Fruit fly (Drosophila melanogaster): ENCODE results near the gene CG1316.

The CG1316 gene

dm6 chr3L:4242428-4242827, 41.2 kb upstream of the CG1316 start, which contains the start of gene pav (continued):
- TF ChIP-seq ase (GFP tag; IDR thresholded peaks at IDR 0.05) (peak; percentile 38; the same call in 1 of the 3 replicates), CG13624 (GFP tag; optimal IDR thresholded peaks at IDR 0.05) (no peak), CG6854 (GFP tag; optimal IDR thresholded peaks at IDR 0.05) (no peak), Doc2 (GFP tag; IDR thresholded peaks at IDR 0.05) (no peak), Dek (tag; optimal IDR thresholded peaks at IDR 0.05) (peak; percentile 35), pros (GFP tag; optimal IDR thresholded peaks at IDR 0.05) (no peak), Pdp1 (GFP tag; optimal IDR thresholded peaks at IDR 0.05) (no peak), trem (tag; optimal IDR thresholded peaks at IDR 0.05) (peak; percentile 61), C15 (GFP tag; IDR thresholded peaks at IDR 0.05) (no peak), pan (optimal IDR thresholded peaks at IDR 0.05) (no peak), pan (GFP tag; optimal IDR thresholded peaks at IDR 0.05 in 1 of 2, IDR thresholded peaks at IDR 0.05 in 1 of 2) (peak in 1 of 2 experiments; percentile 46), gem (tag; optimal IDR thresholded peaks at IDR 0.05) (no peak), Jarid2 (GFP tag; optimal IDR thresholded peaks at IDR 0.05) (no peak), NFAT (GFP tag; IDR thresholded peaks at IDR 0.05) (peak; percentile 19; the same call in 1 of the 2 replicates), unpg (GFP tag; optimal IDR thresholded peaks at IDR 0.05) (no peak), CG14441 (GFP tag; IDR thresholded peaks at IDR 0.05) (peak; percentile 55), Vsx1 (GFP tag; optimal IDR thresholded peaks at IDR 0.05) (no peak), CG10209 (GFP tag; optimal IDR thresholded peaks at IDR 0.05) (no peak), twi (tag; optimal IDR thresholded peaks at IDR 0.05) (no peak), ind (GFP tag; optimal IDR thresholded peaks at IDR 0.05) (peak; percentile 31), CG2875 (GFP tag; optimal IDR thresholded peaks at IDR 0.05) (no peak), crp (GFP tag; optimal IDR thresholded peaks at IDR 0.05) (peak in 1 of 2 experiments; percentile 0), Neu2 (GFP tag; optimal IDR thresholded peaks at IDR 0.05; ENCODE audit: borderline replicate concordance) (no peak), hb (GFP tag; IDR thresholded peaks at IDR 0.05; ENCODE audit: partially characterized antibody) (no peak), gro (GFP tag; optimal IDR thresholded peaks at IDR 0.05) (no peak), CG6689 (GFP tag; IDR thresholded peaks at IDR 0.05) (peak; percentile 4; the same call in 1 of the 2 replicates), CG12659 (GFP tag; optimal IDR thresholded peaks at IDR 0.05) (no peak), dmrt11E (tag; optimal IDR thresholded peaks at IDR 0.05) (peak; percentile 35), CG6683 (GFP tag; optimal IDR thresholded peaks at IDR 0.05) (no peak), tup (GFP tag; optimal IDR thresholded peaks at IDR 0.05) (no peak), CG11456 (GFP tag; IDR thresholded peaks at IDR 0.05) (0 out of 3 replicates have a peak, but pooled peaks have one; percentile 31), h (optimal IDR thresholded peaks at IDR 0.05) (no peak), CG4424 (GFP tag; optimal IDR thresholded peaks at IDR 0.05) (no peak)

DNA sequence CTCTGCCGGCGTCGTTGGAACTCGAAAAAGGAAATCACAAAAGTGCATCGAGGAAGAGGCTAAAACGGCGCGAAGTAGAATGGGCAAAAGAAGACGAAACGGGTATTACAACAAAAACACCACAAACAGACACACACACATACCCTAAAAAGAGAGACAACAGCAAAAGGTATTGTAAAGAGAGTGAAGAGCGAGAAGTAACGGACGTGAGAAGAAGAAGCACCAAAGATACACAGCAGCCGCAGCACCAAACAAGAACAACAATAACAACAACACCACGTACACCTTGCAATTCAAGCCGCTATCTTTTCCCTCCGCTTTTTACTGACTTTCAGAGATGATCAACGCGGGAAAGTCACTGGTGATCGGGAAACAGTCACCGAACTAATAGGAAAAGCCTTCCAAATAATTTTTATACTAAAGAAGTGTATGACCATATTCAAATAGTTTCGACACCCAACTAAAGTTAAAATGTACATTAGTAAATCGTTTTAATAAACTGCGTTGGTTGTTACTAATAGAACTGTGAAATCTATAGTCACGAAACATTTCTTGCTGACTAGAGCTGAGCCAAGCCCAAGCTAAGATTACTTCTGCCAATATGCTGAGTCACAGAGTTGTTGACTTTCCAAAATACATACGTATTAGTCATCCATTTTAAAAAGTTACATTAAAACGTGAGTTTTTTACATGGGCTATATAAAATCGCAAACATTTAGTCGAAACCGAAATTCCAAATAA, 31.4 kb upstream of the CG1316 start:
- TF ChIP-seq Dip2 (GFP tag; IDR thresholded peaks at IDR 0.05) (no peak), twi (tag; optimal IDR thresholded peaks at IDR 0.05) (no peak), jing (GFP tag; optimal IDR thresholded peaks at IDR 0.05) (no peak), lbe (GFP tag; optimal IDR thresholded peaks at IDR 0.05) (no peak), Hmx (GFP tag; optimal IDR thresholded peaks at IDR 0.05) (no peak), CG3995 (GFP tag; optimal IDR thresholded peaks at IDR 0.05) (peak; percentile 92), wdn (GFP tag; IDR thresholded peaks at IDR 0.05) (no peak), CG6765 (GFP tag; optimal IDR thresholded peaks at IDR 0.05) (no peak), nom (GFP tag; optimal IDR thresholded peaks at IDR 0.05) (peak; percentile 65), CG15479 (GFP tag; optimal IDR thresholded peaks at IDR 0.05) (peak; percentile 35), CG4328 (GFP tag; optimal IDR thresholded peaks at IDR 0.05) (no peak), CG12219 (GFP tag; optimal IDR thresholded peaks at IDR 0.05) (no peak), CG18599 (GFP tag; optimal IDR thresholded peaks at IDR 0.05) (no peak), Mes4 (GFP tag; optimal IDR thresholded peaks at IDR 0.05) (no peak), HLH4C (GFP tag; IDR thresholded peaks at IDR 0.05; ENCODE audit: partially characterized antibody) (no peak), CG8089 (GFP tag; optimal IDR thresholded peaks at IDR 0.05) (no peak), CG17829 (tag; optimal IDR thresholded peaks at IDR 0.05) (peak; percentile 2), gem (tag; optimal IDR thresholded peaks at IDR 0.05) (no peak), Atf3 (GFP tag; optimal IDR thresholded peaks at IDR 0.05) (no peak)
